Worm (Caenorhabditis elegans): ENCODE data around the gene C26D10.7.

ce11 chrII:8329462-8329861, 4.3 kb upstream of the C26D10.7 start, which contains the start of gene C26D10.4:
- TF ChIP-seq ceh-82 (tag; optimal IDR thresholded peaks at IDR 0.05) (no peak), lin-13 (GFP tag; optimal IDR thresholded peaks at IDR 0.05) (no peak), nhr-11 (tag; optimal IDR thresholded peaks at IDR 0.05) (no peak), lsy-2 (tag; optimal IDR thresholded peaks at IDR 0.05) (no peak), ama-1 (optimal IDR thresholded peaks at IDR 0.05) (no peak), elt-3 (tag; optimal IDR thresholded peaks at IDR 0.05) (no peak)

Data from whole organism, L2 larva.